Fruit fly (Drosophila melanogaster): ENCODE measurements around the gene CG42674.

dm6 chr3L:20209092-20209491 is 11.0 kb upstream of the CG42674 start:
- no peak for TF ChIP-seq CG6276 (GFP tag; optimal IDR thresholded peaks at IDR 0.05)
- TF ChIP-seq CG15336 (GFP tag; IDR thresholded peaks at IDR 0.05): no peak
- no peak for TF ChIP-seq Eip78C (GFP tag)
- no peak for TF ChIP-seq CG31627 (GFP tag; optimal IDR thresholded peaks at IDR 0.05)

All from whole organism, prepupa.